Worm (Caenorhabditis elegans) whole organism, late embryonic: ENCODE data around the gene Y45G5AM.6.

Experiments used
- K02D7.2 ChIP-seq: sonication (generic microtip); optimal IDR thresholded peaks from 2 replicates; lab custom pipeline; 2017; ENCODE audit warnings: mild to moderate bottlenecking, missing genetic modification characterization, missing compliant biosample characterization
- ama-1 ChIP-seq: fragments of 150-350 bp; optimal IDR thresholded peaks from 2 replicates; lab custom pipeline; 2014
- che-1 ChIP-seq: sonication (generic microtip); optimal IDR thresholded peaks from 2 replicates; lab custom pipeline; 2016; ENCODE audit warnings: mild to moderate bottlenecking, missing genetic modification characterization, missing compliant biosample characterization
- dmd-4 ChIP-seq: sonication (generic microtip); optimal IDR thresholded peaks from 2 replicates; lab custom pipeline; 2016; ENCODE audit warnings: borderline replicate concordance, missing genetic modification characterization, missing compliant biosample characterization
- hlh-13 ChIP-seq: fragments of 200-800 bp; sonication (Bioruptor generic); optimal IDR thresholded peaks from 2 replicates; lab custom pipeline; 2018; ENCODE audit warnings: mild to moderate bottlenecking, missing genetic modification characterization, missing compliant biosample characterization
- lim-6 ChIP-seq: sonication (generic microtip); optimal IDR thresholded peaks from 2 replicates; lab custom pipeline; 2016; ENCODE audit warnings: missing genetic modification characterization, missing compliant biosample characterization
- lin-11 ChIP-seq: fragments of 200-800 bp; sonication (Bioruptor generic); optimal IDR thresholded peaks from 2 replicates; lab custom pipeline; 2018; ENCODE audit warnings: mild to moderate bottlenecking, missing genetic modification characterization, missing compliant biosample characterization
- nhr-11 ChIP-seq: fragments of 150-350 bp; optimal IDR thresholded peaks from 2 replicates; lab custom pipeline; 2014; ENCODE audit warnings: missing biosample characterization, missing genetic modification characterization
- pha-2 ChIP-seq: sonication (generic microtip); optimal IDR thresholded peaks from 2 replicates; lab custom pipeline; 2017; ENCODE audit warnings: mild to moderate bottlenecking, missing genetic modification characterization, missing compliant biosample characterization
- pqm-1 ChIP-seq: sonication (generic microtip); optimal IDR thresholded peaks from 2 replicates; lab custom pipeline; 2016; ENCODE audit warnings: missing genetic modification characterization, missing compliant biosample characterization
- tbx-7 ChIP-seq: sonication (generic microtip); optimal IDR thresholded peaks from 2 replicates; lab custom pipeline; 2016; ENCODE audit warnings: missing genotype, missing genetic modification characterization, missing compliant biosample characterization
- unc-86 ChIP-seq: sonication (generic microtip); optimal IDR thresholded peaks from 2 replicates; lab custom pipeline; 2016; ENCODE audit warnings: missing genetic modification characterization, missing compliant biosample characterization

ce11 chrV:4189618-4190017 is 37.5 kb upstream of the Y45G5AM.6 start:
- TF ChIP-seq lim-6 (no peak), unc-86 (tag; lab: Kevin White, UChicago) (no peak), hlh-13 (GFP tag; lab: Kevin White, UChicago) (no peak), ama-1 (lab: Kevin White, UChicago) (no peak), tbx-7 (no peak), che-1 (no peak), pqm-1 (no peak), lin-11 (tag; lab: Kevin White, UChicago) (no peak), K02D7.2 (tag; lab: Kevin White, UChicago) (no peak), nhr-11 (tag; lab: Kevin White, UChicago) (no peak), dmd-4 (no peak), pha-2 (no peak)
